Worm (Caenorhabditis elegans) whole organism, young adult: ENCODE results near the gene F37H8.6.

Source experiments
- aptf-3 ChIP-seq: fragments of 200-800 bp; sonication (Bioruptor generic); IDR thresholded peaks from 2 replicates; pipeline ENCODE4 v1.3.6; 2022; ENCODE audit warnings: missing genetic modification characterization, missing compliant biosample characterization
- ceh-58 ChIP-seq: fragments of 200-800 bp; sonication (Bioruptor generic); IDR thresholded peaks from 2 replicates; pipeline ENCODE4 v1.3.6; 2022; ENCODE audit warnings: missing genetic modification characterization, missing compliant biosample characterization
- lin-40 ChIP-seq: sonication (generic microtip); optimal IDR thresholded peaks from 2 replicates; lab custom pipeline; 2016; ENCODE audit warnings: missing genetic modification characterization, mild to moderate bottlenecking, missing compliant biosample characterization, missing genotype, missing genetic modification reagents
- pbrm-1 ChIP-seq: fragments of 200-800 bp; sonication (Bioruptor generic); IDR thresholded peaks from 2 replicates; pipeline ENCODE4 v1.3.6; 2022; ENCODE audit warnings: missing genetic modification reagents, missing genetic modification characterization, missing compliant biosample characterization

DNA sequence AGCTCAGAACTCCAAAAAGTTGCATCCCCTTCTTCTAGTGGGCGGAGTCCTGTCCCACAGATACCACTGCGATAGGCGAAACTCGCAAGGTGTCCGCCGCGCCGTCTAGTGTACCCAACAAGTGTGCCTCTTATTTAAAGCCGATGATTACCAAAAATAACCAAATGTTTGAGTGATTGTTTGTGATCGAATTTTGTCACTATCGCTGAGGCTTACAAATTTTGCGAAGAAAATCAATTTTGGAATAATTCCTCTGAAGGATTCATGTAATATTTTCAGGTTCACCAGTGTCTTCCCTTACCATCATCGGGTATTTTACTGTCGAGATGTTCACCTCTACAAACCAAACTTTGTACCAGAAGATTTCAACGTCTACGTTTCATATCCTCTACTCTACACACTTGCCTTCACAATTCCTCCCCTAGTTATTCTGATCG is 46.8 kb upstream of the F37H8.6 start:
- peak; percentile 97 for TF ChIP-seq pbrm-1 (GFP tag; lab: Robert Waterston, UW)
- TF ChIP-seq ceh-58 (GFP tag; lab: Robert Waterston, UW): no peak
- TF ChIP-seq lin-40 (tag; lab: Kevin White, UChicago): peak; percentile 81
- 0 out of 2 replicates have a peak, but pooled peaks have one; percentile 9 for TF ChIP-seq aptf-3 (GFP tag; lab: Robert Waterston, UW)
